Fruit fly (Drosophila melanogaster): Measurements from ENCODE around the gene CG46465.

The CG46465 gene

DNA sequence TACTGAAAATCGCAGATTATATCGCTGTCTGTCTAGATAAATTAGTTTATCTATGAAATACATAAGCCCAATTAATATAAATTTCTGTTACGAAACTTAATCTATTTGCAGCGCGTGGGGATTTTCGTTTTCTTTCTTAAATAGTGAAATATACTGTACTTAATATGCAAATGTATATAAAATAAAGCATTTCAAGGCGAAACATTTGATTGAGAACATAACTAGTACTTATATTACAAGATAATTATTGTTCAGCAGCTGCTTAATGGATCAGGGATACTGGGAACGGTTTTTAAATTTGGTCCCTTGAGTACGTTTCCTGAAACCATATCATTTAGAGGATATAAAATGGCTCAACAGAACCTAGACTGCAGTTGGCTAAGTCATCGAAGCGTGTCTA is at the start of gene CG46465:
Gene CG46465 (plus strand): TSS at position 301 of the 400 bp plus-strand sequence.
- no peak for TF ChIP-seq ovo (GFP tag; optimal IDR thresholded peaks at IDR 0.05)
- peak; percentile 87 for TF ChIP-seq kay (GFP tag; ENCODE audit: borderline replicate concordance)
- TF ChIP-seq CG33017 (tag; optimal IDR thresholded peaks at IDR 0.05): no peak
- no peak for TF ChIP-seq CG7101 (tag; optimal IDR thresholded peaks at IDR 0.05)

- TF ChIP-seq cnc (optimal IDR thresholded peaks at IDR 0.05) (peak in 1 of 2 experiments; percentile 22), Mnt (GFP tag; optimal IDR thresholded peaks at IDR 0.05) (no peak)
Observed at dm6 chr2L:18943309-18943708, 49.0 kb upstream of the CG46465 start.

DNA sequence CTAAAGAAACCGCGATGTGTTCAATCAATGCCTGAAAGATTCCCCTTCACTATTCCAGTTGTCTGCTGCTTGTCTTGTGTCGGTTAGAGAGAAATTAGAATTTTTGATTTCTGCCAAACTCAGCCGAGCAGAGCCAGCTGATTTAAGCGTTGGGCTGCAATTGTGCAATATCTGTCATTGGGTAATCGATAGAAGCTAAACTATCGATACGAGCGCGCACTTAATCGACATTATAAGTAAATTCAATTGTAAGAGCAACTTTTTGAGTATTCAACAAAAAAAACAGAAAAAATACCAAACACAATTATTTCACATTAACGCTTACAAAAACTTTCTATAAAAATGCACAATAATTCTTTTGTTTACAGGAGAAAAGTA is 48.5 kb upstream of the CG46465 start, which contains the start of gene ssp3:
Gene ssp3 (minus strand): TSS at position 164 of the 378 bp plus-strand sequence.
- no peak for TF ChIP-seq tj (GFP tag; optimal IDR thresholded peaks at IDR 0.05)
- TF ChIP-seq pad (GFP tag; optimal IDR thresholded peaks at IDR 0.05): no peak
- TF ChIP-seq Hr96 (GFP tag; optimal IDR thresholded peaks at IDR 0.05): no peak
- no peak for TF ChIP-seq Crg-1 (GFP tag; optimal IDR thresholded peaks at IDR 0.05)
- no peak for TF ChIP-seq cic (GFP tag; optimal IDR thresholded peaks at IDR 0.05)

DNA sequence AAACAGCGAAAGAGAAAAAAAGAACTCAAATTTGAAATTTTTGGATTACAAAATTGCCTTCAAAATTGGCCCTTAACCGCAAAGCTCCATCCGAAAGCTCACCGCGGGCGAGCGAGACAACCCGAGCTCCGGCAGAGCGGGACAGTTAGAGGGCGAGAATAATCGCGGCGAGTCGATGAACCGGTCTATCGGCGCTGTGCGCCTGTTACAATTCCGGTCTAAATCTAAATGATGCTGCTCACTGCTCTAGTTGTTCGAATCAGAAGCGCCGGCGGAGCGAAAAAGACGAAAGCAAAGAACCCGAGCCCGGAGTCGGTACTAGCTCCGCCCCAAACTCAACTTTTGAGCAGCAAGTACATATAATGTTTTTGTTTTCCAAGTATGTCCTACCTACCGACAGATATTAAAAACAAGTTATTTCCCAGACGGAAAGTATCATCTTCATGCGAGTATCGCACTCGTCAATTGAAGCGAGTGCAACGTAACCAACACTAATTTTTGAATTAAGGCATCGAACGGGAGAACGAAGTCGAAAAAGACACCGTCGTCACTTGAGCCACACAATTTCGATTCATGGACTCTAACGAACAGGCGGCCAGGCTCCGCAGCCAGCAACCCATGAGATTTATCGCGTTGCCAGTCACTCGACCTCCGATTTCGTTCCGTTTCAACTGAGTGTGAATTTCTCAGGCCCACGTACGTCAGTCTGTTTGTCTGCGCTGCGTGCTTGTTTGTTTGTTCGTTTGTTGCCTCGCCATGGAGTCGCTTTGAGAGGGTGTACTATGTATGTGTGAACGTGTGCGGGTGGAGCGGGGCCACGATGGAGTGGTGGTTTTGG is 47.9 kb upstream of the CG46465 start:
- no peak for TF ChIP-seq CG7045 (GFP tag; optimal IDR thresholded peaks at IDR 0.05)
- TF ChIP-seq Hr96 (GFP tag; optimal IDR thresholded peaks at IDR 0.05): no peak
- TF ChIP-seq kay (GFP tag; ENCODE audit: borderline replicate concordance): no peak
- TF ChIP-seq cic (GFP tag; optimal IDR thresholded peaks at IDR 0.05): peak; percentile 50
- no peak for TF ChIP-seq ovo (GFP tag; optimal IDR thresholded peaks at IDR 0.05)
- peak; percentile 21 for TF ChIP-seq CG1620 (GFP tag; optimal IDR thresholded peaks at IDR 0.05)
- TF ChIP-seq tj (GFP tag; optimal IDR thresholded peaks at IDR 0.05): peak; percentile 52
- TF ChIP-seq pad (GFP tag; optimal IDR thresholded peaks at IDR 0.05): peak; percentile 36
- TF ChIP-seq CG12768 (GFP tag; optimal IDR thresholded peaks at IDR 0.05): peak; percentile 66
- TF ChIP-seq bab1 (GFP tag; optimal IDR thresholded peaks at IDR 0.05): peak; percentile 21
- peak; percentile 23 for TF ChIP-seq toe (GFP tag; optimal IDR thresholded peaks at IDR 0.05)
- TF ChIP-seq Mnt (GFP tag; optimal IDR thresholded peaks at IDR 0.05): no peak
- TF ChIP-seq CG7101 (tag; optimal IDR thresholded peaks at IDR 0.05): no peak

- no peak for TF ChIP-seq Crg-1 (GFP tag; optimal IDR thresholded peaks at IDR 0.05)
- TF ChIP-seq CG11617 (GFP tag; optimal IDR thresholded peaks at IDR 0.05): no peak
- TF ChIP-seq cnc (optimal IDR thresholded peaks at IDR 0.05): no peak
- TF ChIP-seq cic (GFP tag; optimal IDR thresholded peaks at IDR 0.05): no peak
- no peak for TF ChIP-seq toe (GFP tag; optimal IDR thresholded peaks at IDR 0.05)
- TF ChIP-seq Clk (GFP tag; optimal IDR thresholded peaks at IDR 0.05): no peak
- no peak for TF ChIP-seq CG7045 (GFP tag; optimal IDR thresholded peaks at IDR 0.05)
- TF ChIP-seq ovo (GFP tag; optimal IDR thresholded peaks at IDR 0.05): no peak
- TF ChIP-seq Mnt (GFP tag; optimal IDR thresholded peaks at IDR 0.05): no peak
- no peak for TF ChIP-seq CG5204 (GFP tag; optimal IDR thresholded peaks at IDR 0.05)
- TF ChIP-seq CG14711 (tag; optimal IDR thresholded peaks at IDR 0.05): no peak
- TF ChIP-seq tj (GFP tag; optimal IDR thresholded peaks at IDR 0.05): no peak
Observed at dm6 chr2L:18945765-18946552, 46.3 kb upstream of the CG46465 start, which contains the start of gene CG46304. CG46304 (plus strand) TSS chr2L:18946305.

DNA sequence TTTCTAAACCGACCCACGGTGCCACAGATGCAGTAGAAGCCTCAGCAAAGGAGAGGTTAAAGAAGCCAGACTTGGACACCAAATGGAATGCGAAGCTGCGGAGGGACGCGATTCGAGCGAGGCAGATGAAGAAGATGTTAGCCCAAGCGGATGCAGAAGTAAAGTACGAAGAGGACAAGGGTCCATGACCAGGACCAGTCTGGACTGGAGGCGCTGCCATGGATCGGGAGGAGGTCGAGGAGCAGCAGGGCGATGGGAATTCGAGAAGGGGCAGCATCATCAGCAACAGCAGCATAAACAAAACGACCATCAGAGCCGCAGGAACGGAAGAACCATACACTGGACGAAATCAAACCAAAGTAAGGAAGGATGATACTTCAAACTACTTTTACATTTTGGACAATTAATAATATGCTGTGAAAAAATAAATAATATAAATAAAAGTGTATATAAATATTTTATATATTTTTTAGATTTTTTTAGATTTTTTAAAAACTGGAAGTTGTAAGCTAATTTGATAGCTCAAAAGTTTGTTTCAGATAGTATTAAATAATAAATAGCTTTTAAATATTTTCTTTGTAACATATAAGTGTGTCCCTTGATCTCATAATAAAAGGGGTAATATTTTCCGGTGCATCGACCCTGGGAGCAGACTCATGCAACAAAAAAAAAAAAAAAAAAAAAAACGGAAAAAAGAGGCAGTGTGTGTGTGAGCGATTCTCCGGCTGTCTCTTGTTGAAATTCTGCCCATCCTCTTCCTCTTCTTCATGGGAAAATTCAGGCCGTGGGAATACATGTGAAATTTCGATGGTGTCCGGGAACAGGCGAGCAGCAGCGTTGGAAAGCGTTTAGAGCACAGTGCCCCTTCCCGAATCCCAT is 45.4 kb upstream of the CG46465 start:
- no peak for TF ChIP-seq cnc (optimal IDR thresholded peaks at IDR 0.05)
- no peak for TF ChIP-seq CG7101 (tag; optimal IDR thresholded peaks at IDR 0.05)
- no peak for TF ChIP-seq Hr96 (GFP tag; optimal IDR thresholded peaks at IDR 0.05)
- TF ChIP-seq Mnt (GFP tag; optimal IDR thresholded peaks at IDR 0.05): no peak
- no peak for TF ChIP-seq bab1 (GFP tag; optimal IDR thresholded peaks at IDR 0.05)
- no peak for TF ChIP-seq CG14711 (tag; optimal IDR thresholded peaks at IDR 0.05)

All from whole organism, adult.